Fruit fly (Drosophila melanogaster): ENCODE results near the gene CG10154.

CG10154 gene

dm6 chr3L:13387608-13388007 lies 49.3 kb downstream of the CG10154 start, which contains the start of gene CG10171 (continued):
- TF ChIP-seq vnd (GFP tag; IDR thresholded peaks at IDR 0.05; ENCODE audit: partially characterized antibody): 0 out of 3 replicates have a peak, but pooled peaks have one; percentile 33
- peak; percentile 53 for TF ChIP-seq Ets97D (GFP tag; optimal IDR thresholded peaks at IDR 0.05)
- no peak for TF ChIP-seq zf30C (GFP tag; optimal IDR thresholded peaks at IDR 0.05)
- TF ChIP-seq grau (tag; optimal IDR thresholded peaks at IDR 0.05): no peak
- no peak for TF ChIP-seq CG3726 (GFP tag; IDR thresholded peaks at IDR 0.05)
- no peak for TF ChIP-seq zen (tag; optimal IDR thresholded peaks at IDR 0.05)
- TF ChIP-seq CG17361 (GFP tag; IDR thresholded peaks at IDR 0.05): no peak
- TF ChIP-seq tup (GFP tag; optimal IDR thresholded peaks at IDR 0.05): no peak
- TF ChIP-seq Dll (GFP tag; IDR thresholded peaks at IDR 0.05; ENCODE audit: partially characterized antibody): peak; percentile 36; the same call in 2 of the 4 replicates
- TF ChIP-seq Atf6 (GFP tag; IDR thresholded peaks at IDR 0.05): no peak
- no peak for TF ChIP-seq Elba2 (GFP tag; optimal IDR thresholded peaks at IDR 0.05)
- no peak for TF ChIP-seq disco-r (GFP tag; optimal IDR thresholded peaks at IDR 0.05)
- no peak for TF ChIP-seq CG3163 (GFP tag; optimal IDR thresholded peaks at IDR 0.05)
- peak; percentile 49 for TF ChIP-seq CG1603 (tag; optimal IDR thresholded peaks at IDR 0.05)
- TF ChIP-seq Dbx (GFP tag; IDR thresholded peaks at IDR 0.05): no peak
- TF ChIP-seq amos (GFP tag; IDR thresholded peaks at IDR 0.05; ENCODE audit: partially characterized antibody): peak; percentile 35; the same call in 1 of the 2 replicates
- no peak for TF ChIP-seq tin (GFP tag; optimal IDR thresholded peaks at IDR 0.05)
- no peak for TF ChIP-seq salm (tag; optimal IDR thresholded peaks at IDR 0.05)
- TF ChIP-seq gce (GFP tag; IDR thresholded peaks at IDR 0.05): no peak
- no peak for TF ChIP-seq CG5245 (GFP tag; optimal IDR thresholded peaks at IDR 0.05)
- peak; percentile 44; the same call in 1 of the 2 replicates for TF ChIP-seq tna (GFP tag; IDR thresholded peaks at IDR 0.05; ENCODE audit: partially characterized antibody)
- no peak for TF ChIP-seq Doc2 (GFP tag; IDR thresholded peaks at IDR 0.05)
- no peak for TF ChIP-seq CG9797 (GFP tag; optimal IDR thresholded peaks at IDR 0.05)
- no peak for TF ChIP-seq sna (GFP tag; IDR thresholded peaks at IDR 0.05; ENCODE audit: partially characterized antibody)
- TF ChIP-seq pzg (GFP tag; optimal IDR thresholded peaks at IDR 0.05): peak; percentile 59
- TF ChIP-seq Asciz (GFP tag; optimal IDR thresholded peaks at IDR 0.05): no peak
- no peak for TF ChIP-seq rib (GFP tag; IDR thresholded peaks at IDR 0.05)
- peak; percentile 41 for TF ChIP-seq pita (GFP tag; optimal IDR thresholded peaks at IDR 0.05)
- TF ChIP-seq kay (GFP tag; optimal IDR thresholded peaks at IDR 0.05): no peak
- no peak for TF ChIP-seq CG17802 (tag; optimal IDR thresholded peaks at IDR 0.05)
- no peak for TF ChIP-seq h (optimal IDR thresholded peaks at IDR 0.05)
- no peak for TF ChIP-seq nom (GFP tag; optimal IDR thresholded peaks at IDR 0.05)
- TF ChIP-seq CG32767 (GFP tag; IDR thresholded peaks at IDR 0.05): no peak
- TF ChIP-seq CG15073 (GFP tag; optimal IDR thresholded peaks at IDR 0.05): no peak
- TF ChIP-seq CG14710 (tag; optimal IDR thresholded peaks at IDR 0.05): peak; percentile 44
- TF ChIP-seq Sox102F (GFP tag; optimal IDR thresholded peaks at IDR 0.05): no peak
- TF ChIP-seq CG2678 (tag; optimal IDR thresholded peaks at IDR 0.05): no peak
- TF ChIP-seq CG13894 (tag; optimal IDR thresholded peaks at IDR 0.05): no peak
- no peak for TF ChIP-seq CG2116 (GFP tag; optimal IDR thresholded peaks at IDR 0.05)
- TF ChIP-seq Dp (GFP tag; optimal IDR thresholded peaks at IDR 0.05): peak; percentile 67
- TF ChIP-seq Xbp1 (GFP tag; optimal IDR thresholded peaks at IDR 0.05): no peak
- TF ChIP-seq CHES-1-like (GFP tag; optimal IDR thresholded peaks at IDR 0.05): no peak
- peak; percentile 37; the same call in 1 of the 3 replicates for TF ChIP-seq ci (GFP tag; IDR thresholded peaks at IDR 0.05)
- TF ChIP-seq Nf-YC (tag; optimal IDR thresholded peaks at IDR 0.05): peak; percentile 0
- TF ChIP-seq corto (GFP tag; optimal IDR thresholded peaks at IDR 0.05): no peak
- TF ChIP-seq MBD-R2 (GFP tag; IDR thresholded peaks at IDR 0.05): peak; percentile 97
- TF ChIP-seq Nf-YA (GFP tag; IDR thresholded peaks at IDR 0.05): no peak
- no peak for TF ChIP-seq NK7.1 (GFP tag; optimal IDR thresholded peaks at IDR 0.05)
- TF ChIP-seq Dip3 (GFP tag; optimal IDR thresholded peaks at IDR 0.05): no peak
- TF ChIP-seq bigmax (GFP tag; optimal IDR thresholded peaks at IDR 0.05): no peak
- no peak for TF ChIP-seq wor (GFP tag; IDR thresholded peaks at IDR 0.05)
